Worm (Caenorhabditis elegans) whole organism, mixed stage, embryonic: Measurements from ENCODE around the gene cec-6.

Source experiments
- M03D4.4 ChIP-seq: sonication (generic microtip); optimal IDR thresholded peaks from 2 replicates; lab custom pipeline; 2017; ENCODE audit warnings: mild to moderate bottlenecking, missing genetic modification characterization, missing compliant biosample characterization
- bed-3 ChIP-seq: fragments of 200-800 bp; sonication (Bioruptor generic); optimal IDR thresholded peaks from 3 replicates; lab custom pipeline; 2018; ENCODE audit warnings: mild to moderate bottlenecking, missing genetic modification characterization, moderate library complexity, missing compliant biosample characterization
- blmp-1 ChIP-seq: fragments of 150-350 bp; optimal IDR thresholded peaks from 2 replicates; lab custom pipeline; 2014; ENCODE audit warnings: missing biosample characterization, missing genetic modification characterization
- ceh-39 ChIP-seq: fragments of 150-350 bp; optimal IDR thresholded peaks from 2 replicates; lab custom pipeline; 2014; ENCODE audit warnings: missing biosample characterization, missing genetic modification characterization
- ceh-43 ChIP-seq: fragments of 200-800 bp; sonication (Bioruptor generic); optimal IDR thresholded peaks from 2 replicates; lab custom pipeline; 2018; ENCODE audit warnings: mild to moderate bottlenecking, missing genetic modification characterization, moderate library complexity, missing compliant biosample characterization
- ceh-83 ChIP-seq: fragments of 200-800 bp; sonication (Bioruptor generic); optimal IDR thresholded peaks from 2 replicates; lab custom pipeline; 2018; ENCODE audit warnings: mild to moderate bottlenecking, missing genetic modification characterization, missing compliant biosample characterization
- ces-1 ChIP-seq: fragments of 150-350 bp; optimal IDR thresholded peaks from 2 replicates; lab custom pipeline; 2014; ENCODE audit warnings: missing biosample characterization, missing genetic modification reagents, missing genetic modification characterization
- cnd-1 ChIP-seq: fragments of 200-800 bp; sonication (Bioruptor generic); optimal IDR thresholded peaks from 2 replicates; lab custom pipeline; 2018; ENCODE audit warnings: mild to moderate bottlenecking, missing genetic modification characterization, missing compliant biosample characterization
- drap-1 ChIP-seq: fragments of 200-800 bp; sonication (Bioruptor generic); optimal IDR thresholded peaks from 3 replicates; lab custom pipeline; 2018; ENCODE audit warnings: mild to moderate bottlenecking, missing genetic modification characterization, missing compliant biosample characterization
- elt-1 ChIP-seq: sonication (generic microtip); optimal IDR thresholded peaks from 2 replicates; lab custom pipeline; 2017; ENCODE audit warnings: missing genetic modification characterization, mild to moderate bottlenecking, missing compliant biosample characterization, antibody characterized with exemption, moderate library complexity, borderline replicate concordance; ENCODE audit not compliant: insufficient read depth
- elt-3 ChIP-seq: fragments of 150-350 bp; optimal IDR thresholded peaks from 2 replicates; lab custom pipeline; 2014; ENCODE audit warnings: missing biosample characterization, missing genetic modification characterization
- flh-1 ChIP-seq: fragments of 200-800 bp; sonication (Bioruptor generic); optimal IDR thresholded peaks from 2 replicates; lab custom pipeline; 2018; ENCODE audit warnings: mild to moderate bottlenecking, missing genetic modification characterization, moderate library complexity, missing compliant biosample characterization
- ham-2 ChIP-seq: fragments of 200-800 bp; sonication (Bioruptor generic); optimal IDR thresholded peaks from 2 replicates; lab custom pipeline; 2018; ENCODE audit warnings: mild to moderate bottlenecking, missing genetic modification characterization, missing compliant biosample characterization
- hlh-1 ChIP-seq: fragments of 150-350 bp; optimal IDR thresholded peaks from 2 replicates; lab custom pipeline; 2014; ENCODE audit warnings: missing biosample characterization, missing genetic modification reagents, missing genetic modification characterization
- lin-13 ChIP-seq: fragments of 150-350 bp; optimal IDR thresholded peaks from 2 replicates; lab custom pipeline; 2014; ENCODE audit warnings: missing biosample characterization, missing genetic modification characterization
- lin-32 ChIP-seq: fragments of 200-800 bp; sonication (Bioruptor generic); optimal IDR thresholded peaks from 2 replicates; lab custom pipeline; 2018; ENCODE audit warnings: mild to moderate bottlenecking, missing genetic modification characterization, missing compliant biosample characterization
- lsy-2 ChIP-seq: fragments of 150-350 bp; optimal IDR thresholded peaks from 2 replicates; lab custom pipeline; 2014; ENCODE audit warnings: missing biosample characterization, missing genetic modification characterization
- mep-1 ChIP-seq: fragments of 150-350 bp; optimal IDR thresholded peaks from 2 replicates; lab custom pipeline; 2017; ENCODE audit warnings: missing biosample characterization, missing genetic modification reagents, missing genetic modification characterization, inconsistent platforms
- nhr-12 ChIP-seq: fragments of 150-350 bp; optimal IDR thresholded peaks from 2 replicates; lab custom pipeline; 2014; ENCODE audit warnings: missing biosample characterization, missing genetic modification characterization
- nhr-2 ChIP-seq: fragments of 150-350 bp; optimal IDR thresholded peaks from 2 replicates; lab custom pipeline; 2014; ENCODE audit warnings: missing biosample characterization, missing genetic modification characterization
- nhr-237 ChIP-seq: fragments of 150-350 bp; optimal IDR thresholded peaks from 2 replicates; lab custom pipeline; 2014; ENCODE audit warnings: missing biosample characterization, missing genetic modification characterization
- nhr-28 ChIP-seq: fragments of 150-350 bp; optimal IDR thresholded peaks from 2 replicates; lab custom pipeline; 2014; ENCODE audit warnings: missing biosample characterization, missing genetic modification characterization
- nhr-76 ChIP-seq: sonication (generic microtip); optimal IDR thresholded peaks from 2 replicates; lab custom pipeline; 2017; ENCODE audit warnings: missing biosample characterization, missing genetic modification characterization
- pha-4 ChIP-seq: fragments of 150-350 bp; optimal IDR thresholded peaks from 2 replicates; lab custom pipeline; 2018; ENCODE audit warnings: missing biosample characterization, missing genetic modification reagents, missing genetic modification characterization
- sem-2 ChIP-seq: fragments of 200-800 bp; sonication (Bioruptor generic); optimal IDR thresholded peaks from 2 replicates; lab custom pipeline; 2018; ENCODE audit warnings: mild to moderate bottlenecking, missing genetic modification characterization, missing compliant biosample characterization
- snpc-4 ChIP-seq: fragments of 150-350 bp; optimal IDR thresholded peaks from 2 replicates; lab custom pipeline; 2014; ENCODE audit warnings: missing biosample characterization, missing genetic modification characterization
- tbx-8 ChIP-seq: fragments of 200-800 bp; sonication (Bioruptor generic); optimal IDR thresholded peaks from 2 replicates; lab custom pipeline; 2018; ENCODE audit warnings: mild to moderate bottlenecking, missing genetic modification characterization, moderate library complexity, missing compliant biosample characterization
- unc-120 ChIP-seq: sonication (generic microtip); optimal IDR thresholded peaks from 2 replicates; lab custom pipeline; 2017; ENCODE audit warnings: missing genetic modification characterization, missing compliant biosample characterization; ENCODE audit not compliant: poor library complexity, severe bottlenecking
- unc-39 ChIP-seq: fragments of 150-350 bp; optimal IDR thresholded peaks from 2 replicates; lab custom pipeline; 2014; ENCODE audit warnings: missing biosample characterization, missing genetic modification characterization
- unc-62 ChIP-seq: fragments of 150-350 bp; optimal IDR thresholded peaks from 2 replicates; lab custom pipeline; 2014; ENCODE audit warnings: missing biosample characterization, missing genetic modification reagents, missing genetic modification characterization
- zip-8 ChIP-seq: fragments of 150-350 bp; optimal IDR thresholded peaks from 2 replicates; lab custom pipeline; 2014; ENCODE audit warnings: missing biosample characterization, missing genetic modification characterization
- ztf-11 ChIP-seq: fragments of 150-350 bp; optimal IDR thresholded peaks from 2 replicates; lab custom pipeline; 2014; ENCODE audit warnings: missing biosample characterization, missing genetic modification characterization

The cec-6 gene

ce11 chrIV:5544609-5545214 lies at the start of gene cec-6:
Gene cec-6 (plus strand): TSS chrIV:5544860.
- TF ChIP-seq elt-1 (tag; lab: Kevin White, UChicago) (no peak), nhr-237 (tag; lab: Kevin White, UChicago) (no peak), lin-13 (tag; lab: Kevin White, UChicago) (no peak), lin-32 (GFP tag; lab: Kevin White, UChicago) (no peak), ceh-39 (tag; lab: Kevin White, UChicago) (no peak), ztf-11 (tag; lab: Kevin White, UChicago) (no peak), ceh-83 (GFP tag; lab: Kevin White, UChicago) (no peak), blmp-1 (no peak), ham-2 (no peak), nhr-28 (tag; lab: Kevin White, UChicago) (no peak), snpc-4 (tag; lab: Kevin White, UChicago) (no peak), bed-3 (GFP tag; lab: Kevin White, UChicago) (no peak), nhr-2 (tag; lab: Kevin White, UChicago) (no peak), nhr-12 (tag; lab: Kevin White, UChicago) (no peak), mep-1 (tag; lab: Kevin White, UChicago) (no peak), unc-39 (tag; lab: Kevin White, UChicago) (no peak), ceh-43 (GFP tag; lab: Kevin White, UChicago) (no peak), M03D4.4 (tag; lab: Kevin White, UChicago) (no peak), zip-8 (tag; lab: Kevin White, UChicago) (no peak), lsy-2 (no peak)

ce11 chrIV:5501414-5501813 lies 43.2 kb upstream of the cec-6 start:
- TF ChIP-seq cnd-1 (tag; lab: Kevin White, UChicago) (peak; percentile 32), flh-1 (GFP tag; lab: Kevin White, UChicago) (no peak), zip-8 (tag; lab: Kevin White, UChicago) (peak; percentile 89), sem-2 (GFP tag; lab: Kevin White, UChicago) (no peak), ces-1 (GFP tag; lab: Kevin White, UChicago) (peak; percentile 95), nhr-2 (tag; lab: Kevin White, UChicago) (peak; percentile 81)

DNA sequence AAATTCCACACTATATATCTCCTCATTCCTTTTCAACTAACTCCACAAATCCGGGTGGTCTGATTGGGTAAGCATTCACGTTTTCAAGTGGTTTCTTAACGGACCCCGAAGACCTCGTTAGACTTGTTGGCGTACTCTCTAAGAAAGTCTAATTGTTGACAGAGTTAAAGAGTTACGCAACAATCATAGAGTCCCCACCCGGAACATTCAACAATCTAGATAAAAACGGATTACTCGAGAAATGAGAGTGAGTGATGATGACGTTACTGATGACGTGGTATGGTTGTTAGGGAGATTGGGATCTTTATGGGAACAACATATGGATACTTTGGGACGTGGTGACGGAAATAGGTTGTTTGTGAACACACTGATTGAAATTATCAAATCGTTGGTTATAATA lies 42.0 kb upstream of the cec-6 start:
- peak; percentile 84 for TF ChIP-seq nhr-2 (tag; lab: Kevin White, UChicago)
- peak; percentile 88 for TF ChIP-seq ces-1 (GFP tag; lab: Kevin White, UChicago)
- no peak for TF ChIP-seq ztf-11 (tag; lab: Kevin White, UChicago)
- TF ChIP-seq elt-1 (tag; lab: Kevin White, UChicago): peak; percentile 46
- TF ChIP-seq zip-8 (tag; lab: Kevin White, UChicago): peak; percentile 53

ce11 chrIV:5506642-5507041 lies 38.0 kb upstream of the cec-6 start:
- TF ChIP-seq nhr-2 (tag; lab: Kevin White, UChicago) (peak; percentile 69), zip-8 (tag; lab: Kevin White, UChicago) (peak; percentile 45), tbx-8 (GFP tag; lab: Kevin White, UChicago) (no peak), hlh-1 (no peak), unc-120 (tag; lab: Kevin White, UChicago) (no peak), sem-2 (GFP tag; lab: Kevin White, UChicago) (no peak), nhr-12 (tag; lab: Kevin White, UChicago) (no peak), nhr-28 (tag; lab: Kevin White, UChicago) (no peak), drap-1 (GFP tag; lab: Kevin White, UChicago) (no peak), mep-1 (tag; lab: Kevin White, UChicago) (no peak), M03D4.4 (tag; lab: Kevin White, UChicago) (no peak), flh-1 (GFP tag; lab: Kevin White, UChicago) (no peak), cnd-1 (tag; lab: Kevin White, UChicago) (no peak), ceh-43 (GFP tag; lab: Kevin White, UChicago) (no peak), ham-2 (no peak), ztf-11 (tag; lab: Kevin White, UChicago) (no peak), lsy-2 (no peak), elt-3 (tag; lab: Kevin White, UChicago) (no peak), elt-1 (tag; lab: Kevin White, UChicago) (peak; percentile 79), blmp-1 (no peak), unc-62 (GFP tag; lab: Kevin White, UChicago) (peak; percentile 50), pha-4 (no peak), lin-13 (tag; lab: Kevin White, UChicago) (no peak), nhr-76 (tag; lab: Kevin White, UChicago) (no peak), snpc-4 (tag; lab: Kevin White, UChicago) (no peak), unc-39 (tag; lab: Kevin White, UChicago) (no peak), ces-1 (GFP tag; lab: Kevin White, UChicago) (peak; percentile 53)
- TF ChIP-seq, all 35 proteins: peak for 5
